Worm (Caenorhabditis elegans) whole organism, early embryonic: ENCODE data around the gene irld-51.

Source experiments
- aly-1 ChIP-seq: sonication (generic microtip); optimal IDR thresholded peaks from 2 replicates; lab custom pipeline; 2016; ENCODE audit warnings: missing genetic modification characterization, missing compliant biosample characterization
- ama-1 ChIP-seq: fragments of 150-350 bp; optimal IDR thresholded peaks from 2 replicates; lab custom pipeline; 2014

- TF ChIP-seq ama-1 (lab: Kevin White, UChicago) (no peak), aly-1 (tag; lab: Kevin White, UChicago) (no peak)
These were observed 14.5 kb upstream of the irld-51 start for ce11 chrII:2967064-2967463.
